Worm (Caenorhabditis elegans) whole organism, young adult: Measurements from ENCODE around the gene F08G2.7.

ENCODE experiments used
- B0019.2 ChIP-seq: fragments of 200-800 bp; sonication (Bioruptor generic); conservative IDR thresholded peaks from 2 replicates; pipeline ENCODE4 v1.3.6; 2022; ENCODE audit warnings: missing genetic modification reagents, missing genetic modification characterization, missing compliant biosample characterization
- B0035.1 ChIP-seq: sonication (generic microtip); optimal IDR thresholded peaks from 2 replicates; lab custom pipeline; 2016; ENCODE audit warnings: missing genetic modification characterization, mild to moderate bottlenecking, missing compliant biosample characterization, missing genotype, missing genetic modification reagents
- F37B4.10 ChIP-seq: fragments of 200-800 bp; sonication (Bioruptor generic); IDR thresholded peaks from 2 replicates; pipeline ENCODE4 v1.3.6; 2022; ENCODE audit warnings: missing genetic modification characterization, missing compliant biosample characterization
- F39B2.1 ChIP-seq: fragments of 200-800 bp; sonication (Bioruptor generic); IDR thresholded peaks from 2 replicates; pipeline ENCODE4 v1.3.6; 2022; ENCODE audit warnings: missing genetic modification reagents, missing genetic modification characterization, missing compliant biosample characterization
- F55B11.4 ChIP-seq: sonication (generic microtip); optimal IDR thresholded peaks from 2 replicates; lab custom pipeline; 2016; ENCODE audit warnings: missing compliant biosample characterization, missing genetic modification characterization, borderline replicate concordance; ENCODE audit not compliant: insufficient read depth
- F57C9.4 ChIP-seq: sonication (generic microtip); optimal IDR thresholded peaks from 2 replicates; lab custom pipeline; 2017; ENCODE audit warnings: mild to moderate bottlenecking, missing genetic modification characterization, missing compliant biosample characterization
- Y79H2A.3 ChIP-seq: fragments of 200-800 bp; sonication (Bioruptor generic); conservative IDR thresholded peaks from 2 replicates; pipeline ENCODE4 v1.3.6; 2022; ENCODE audit warnings: missing genetic modification reagents, missing genetic modification characterization, missing compliant biosample characterization
- ama-1 ChIP-seq, 3 experiments: fragments of 150-350 bp in 1 of 3; sonication (generic microtip) in 2 of 3; optimal IDR thresholded peaks; 2 replicates each; lab custom pipeline; 2014 to 2018; ENCODE audit warnings: missing biosample characterization in 2 of 3, missing genetic modification characterization in 2 of 3, missing genetic modification reagents in 2 of 3
- atf-7 ChIP-seq: sonication (generic microtip); optimal IDR thresholded peaks from 2 replicates; lab custom pipeline; 2017; ENCODE audit warnings: mild to moderate bottlenecking, missing genetic modification characterization, missing compliant biosample characterization
- attf-5 ChIP-seq: fragments of 200-800 bp; sonication (Bioruptor generic); optimal IDR thresholded peaks from 2 replicates; lab custom pipeline; 2018; ENCODE audit warnings: mild to moderate bottlenecking, missing genetic modification characterization, missing compliant biosample characterization
- ceh-100 ChIP-seq: fragments of 200-800 bp; sonication (Bioruptor generic); IDR thresholded peaks from 2 replicates; pipeline ENCODE4 v1.3.6; 2022; ENCODE audit warnings: missing genetic modification reagents, missing genetic modification characterization, missing compliant biosample characterization
- ceh-40 ChIP-seq: fragments of 200-800 bp; sonication (Bioruptor generic); IDR thresholded peaks from 2 replicates; pipeline ENCODE4 v1.3.6; 2022; ENCODE audit warnings: missing genetic modification characterization, missing compliant biosample characterization
- die-1 ChIP-seq: sonication (generic microtip); optimal IDR thresholded peaks from 2 replicates; lab custom pipeline; 2016; ENCODE audit warnings: missing genotype, mild to moderate bottlenecking, missing genetic modification characterization, missing compliant biosample characterization
- efl-1 ChIP-seq: fragments of 150-350 bp; optimal IDR thresholded peaks from 2 replicates; lab custom pipeline; 2014; ENCODE audit warnings: missing biosample characterization, missing genetic modification reagents, missing genetic modification characterization
- egl-44 ChIP-seq: fragments of 200-800 bp; sonication (Bioruptor generic); IDR thresholded peaks from 2 replicates; pipeline ENCODE4 v1.3.6; 2022; ENCODE audit warnings: missing genetic modification reagents, missing genetic modification characterization, missing compliant biosample characterization
- egrh-3 ChIP-seq: fragments of 200-800 bp; sonication (Bioruptor generic); IDR thresholded peaks from 2 replicates; pipeline ENCODE4 v1.3.6; 2022; ENCODE audit warnings: missing genetic modification reagents, missing genetic modification characterization, missing compliant biosample characterization
- hmg-20 ChIP-seq: fragments of 200-800 bp; sonication (Bioruptor generic); IDR thresholded peaks from 2 replicates; pipeline ENCODE4 v1.3.6; 2022; ENCODE audit warnings: missing genetic modification reagents, missing genetic modification characterization, missing compliant biosample characterization
- hrde-1 ChIP-seq: sonication (generic microtip); optimal IDR thresholded peaks from 2 replicates; lab custom pipeline; 2016; ENCODE audit warnings: missing genetic modification characterization, mild to moderate bottlenecking, missing compliant biosample characterization, moderate library complexity, missing genotype, missing genetic modification reagents, borderline replicate concordance
- let-526 ChIP-seq: fragments of 200-800 bp; sonication (Bioruptor generic); IDR thresholded peaks from 2 replicates; pipeline ENCODE4 v1.3.6; 2022; ENCODE audit warnings: missing genetic modification reagents, missing genetic modification characterization, missing compliant biosample characterization
- lin-54 ChIP-seq: fragments of 200-800 bp; sonication (Bioruptor generic); optimal IDR thresholded peaks from 2 replicates; lab custom pipeline; 2018; ENCODE audit warnings: mild to moderate bottlenecking, missing genetic modification characterization, missing compliant biosample characterization
- lsl-1 ChIP-seq: fragments of 200-800 bp; sonication (Bioruptor generic); optimal IDR thresholded peaks from 2 replicates; lab custom pipeline; 2018; ENCODE audit warnings: mild to moderate bottlenecking, missing genetic modification characterization, moderate library complexity, missing compliant biosample characterization
- lsy-27 ChIP-seq: sonication (generic microtip); optimal IDR thresholded peaks from 2 replicates; lab custom pipeline; 2017; ENCODE audit warnings: missing genetic modification characterization, mild to moderate bottlenecking, missing compliant biosample characterization, antibody characterized with exemption, missing genotype, borderline replicate concordance; ENCODE audit not compliant: insufficient read depth
- madf-10 ChIP-seq: sonication (generic microtip); optimal IDR thresholded peaks from 2 replicates; lab custom pipeline; 2016; ENCODE audit warnings: mild to moderate bottlenecking, missing genetic modification characterization, missing compliant biosample characterization
- nfya-1 ChIP-seq: sonication (generic microtip); optimal IDR thresholded peaks from 2 replicates; lab custom pipeline; 2017; ENCODE audit warnings: antibody characterized with exemption, missing compliant biosample characterization, missing genetic modification characterization, borderline replicate concordance; ENCODE audit not compliant: insufficient read depth
- nhr-27 ChIP-seq: fragments of 200-800 bp; sonication (Bioruptor generic); optimal IDR thresholded peaks from 2 replicates; lab custom pipeline; 2018; ENCODE audit warnings: mild to moderate bottlenecking, missing genetic modification characterization, moderate library complexity, missing compliant biosample characterization
- nhr-80 ChIP-seq: sonication (generic microtip); optimal IDR thresholded peaks from 2 replicates; lab custom pipeline; 2016; ENCODE audit warnings: missing genetic modification characterization, missing compliant biosample characterization
- nhr-90 ChIP-seq: sonication (generic microtip); optimal IDR thresholded peaks from 2 replicates; lab custom pipeline; 2016; ENCODE audit warnings: missing genotype, mild to moderate bottlenecking, missing genetic modification characterization, missing compliant biosample characterization
- pha-4 ChIP-seq: fragments of 150-350 bp; sonication (generic microtip); optimal IDR thresholded peaks from 2 replicates; lab custom pipeline; 2014; ENCODE audit warnings: missing biosample characterization, missing genetic modification reagents, missing genetic modification characterization
- rcor-1 ChIP-seq: fragments of 200-800 bp; sonication (Bioruptor generic); IDR thresholded peaks from 2 replicates; pipeline ENCODE4 v1.3.6; 2022; ENCODE audit warnings: missing genetic modification reagents, missing genetic modification characterization, missing compliant biosample characterization
- rec-8 ChIP-seq, 2 experiments: sonication (generic microtip); optimal IDR thresholded peaks; 2 replicates each; lab custom pipeline; 2016; ENCODE audit warnings: mild to moderate bottlenecking in 2 of 2, missing genetic modification characterization in 2 of 2, missing genetic modification reagents in 2 of 2, missing genotype in 2 of 2, missing biosample characterization in 1 of 2, missing compliant biosample characterization in 1 of 2, moderate library complexity in 1 of 2
- repo-1 ChIP-seq: sonication (generic microtip); optimal IDR thresholded peaks from 2 replicates; lab custom pipeline; 2017; ENCODE audit warnings: mild to moderate bottlenecking, missing genetic modification characterization, missing compliant biosample characterization
- snpc-1.1 ChIP-seq: sonication (generic microtip); optimal IDR thresholded peaks from 2 replicates; lab custom pipeline; 2017; ENCODE audit warnings: missing genetic modification characterization, mild to moderate bottlenecking, missing compliant biosample characterization, antibody characterized with exemption, moderate library complexity, missing genotype, missing genetic modification reagents; ENCODE audit not compliant: insufficient read depth
- snpc-1.3 ChIP-seq: sonication (generic microtip); optimal IDR thresholded peaks from 2 replicates; lab custom pipeline; 2017; ENCODE audit warnings: missing genetic modification characterization, mild to moderate bottlenecking, missing compliant biosample characterization, antibody characterized with exemption, moderate library complexity, missing genotype, missing genetic modification reagents; ENCODE audit not compliant: insufficient read depth
- snpc-3.4 ChIP-seq: sonication (generic microtip); optimal IDR thresholded peaks from 2 replicates; lab custom pipeline; 2017; ENCODE audit warnings: missing genetic modification characterization, mild to moderate bottlenecking, missing compliant biosample characterization, antibody characterized with exemption, moderate library complexity, missing genotype, missing genetic modification reagents
- snpc-4 ChIP-seq, 5 experiments: fragments of 150-350 bp in 1 of 5; sonication (generic microtip) in 4 of 5; optimal IDR thresholded peaks; 2 replicates each; lab custom pipeline; 2014 to 2018; ENCODE audit warnings: missing genetic modification characterization in 5 of 5, missing biosample characterization in 3 of 5, antibody characterized with exemption in 2 of 5, mild to moderate bottlenecking in 2 of 5, missing compliant biosample characterization in 2 of 5, missing genotype in 2 of 5, moderate library complexity in 2 of 5, missing genetic modification reagents in 1 of 5
- sptf-2 ChIP-seq: fragments of 200-800 bp; sonication (Bioruptor generic); optimal IDR thresholded peaks from 2 replicates; lab custom pipeline; 2018; ENCODE audit warnings: mild to moderate bottlenecking, missing genetic modification characterization, missing compliant biosample characterization
- tbx-9 ChIP-seq: sonication (generic microtip); optimal IDR thresholded peaks from 2 replicates; lab custom pipeline; 2016; ENCODE audit warnings: borderline replicate concordance, missing genetic modification characterization, inconsistent platforms, missing compliant biosample characterization
- unc-130 ChIP-seq: sonication (generic microtip); optimal IDR thresholded peaks from 2 replicates; lab custom pipeline; 2016; ENCODE audit warnings: missing genetic modification reagents, missing genetic modification characterization, missing compliant biosample characterization
- unc-62 ChIP-seq: fragments of 150-350 bp; optimal IDR thresholded peaks from 2 replicates; lab custom pipeline; 2014; ENCODE audit warnings: missing biosample characterization, missing genetic modification reagents, missing genetic modification characterization
- zfh-2 ChIP-seq: fragments of 200-800 bp; sonication (Bioruptor generic); conservative IDR thresholded peaks from 2 replicates; pipeline ENCODE4 v1.3.6; 2022; ENCODE audit warnings: missing genetic modification reagents, missing genetic modification characterization, missing compliant biosample characterization
- zim-3 ChIP-seq: sonication (generic microtip); optimal IDR thresholded peaks from 2 replicates; lab custom pipeline; 2017; ENCODE audit warnings: mild to moderate bottlenecking, missing genetic modification characterization, moderate library complexity, missing compliant biosample characterization
- ztf-25 ChIP-seq: fragments of 200-800 bp; sonication (Bioruptor generic); IDR thresholded peaks from 2 replicates; pipeline ENCODE4 v1.3.6; 2022; ENCODE audit warnings: missing genetic modification reagents, missing genetic modification characterization, missing compliant biosample characterization
- ztf-28 ChIP-seq: fragments of 200-800 bp; sonication (Bioruptor generic); IDR thresholded peaks from 2 replicates; pipeline ENCODE4 v1.3.6; 2022; ENCODE audit warnings: missing genetic modification reagents, missing genetic modification characterization, missing compliant biosample characterization
- ztf-3 ChIP-seq: fragments of 200-800 bp; sonication (Bioruptor generic); optimal IDR thresholded peaks from 2 replicates; lab custom pipeline; 2018; ENCODE audit warnings: mild to moderate bottlenecking, missing genetic modification characterization, missing compliant biosample characterization

The F08G2.7 gene

DNA sequence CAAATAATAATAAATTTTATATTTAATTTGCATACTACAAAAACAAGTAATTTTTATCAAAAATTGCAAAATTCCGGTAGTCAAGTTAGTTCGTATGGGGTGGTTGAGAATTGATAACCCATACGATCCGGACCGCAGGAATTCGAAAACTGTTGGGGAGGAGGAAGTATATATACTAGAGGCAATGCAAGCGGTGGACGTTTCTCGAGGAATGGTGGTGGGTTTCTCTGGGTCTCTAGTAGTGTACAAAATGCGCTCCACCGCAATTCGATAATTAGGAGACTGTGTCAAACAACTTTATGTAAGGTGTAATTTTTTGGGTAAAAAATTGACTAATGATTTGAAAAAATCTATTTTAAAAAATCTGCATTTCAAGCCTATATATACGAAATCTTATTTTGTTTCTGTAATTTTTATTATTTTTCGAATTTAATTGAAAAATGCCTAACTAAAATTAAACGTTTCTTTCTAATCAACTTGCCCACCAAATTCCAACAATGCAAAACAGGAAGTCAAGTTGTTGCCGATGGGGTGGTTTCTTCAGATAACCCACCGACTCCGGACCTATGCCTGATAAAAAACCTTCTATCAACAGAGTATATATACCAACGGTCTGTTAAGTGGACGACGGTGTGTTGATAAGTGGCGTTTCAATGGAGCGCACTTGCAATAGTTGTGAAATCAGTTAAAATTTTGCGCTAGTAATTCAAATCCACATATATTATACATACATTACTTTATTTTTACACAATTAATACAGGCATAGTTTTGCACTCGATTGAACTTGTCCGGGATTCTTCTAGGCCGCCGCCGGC is 6.4 kb downstream of the F08G2.7 start (continued):
- TF ChIP-seq sptf-2 (GFP tag; lab: Kevin White, UChicago) (no peak), unc-62 (GFP tag; lab: Kevin White, UChicago) (no peak), zim-3 (tag; lab: Kevin White, UChicago) (peak; percentile 71), snpc-1.3 (tag; lab: Kevin White, UChicago) (peak; percentile 41), hrde-1 (tag; lab: Kevin White, UChicago) (no peak), nhr-90 (tag; lab: Kevin White, UChicago) (peak; percentile 47), ztf-3 (GFP tag; lab: Kevin White, UChicago) (peak; percentile 14), tbx-9 (tag; lab: Kevin White, UChicago) (no peak), attf-5 (GFP tag; lab: Kevin White, UChicago) (peak; percentile 63), hmg-20 (GFP tag; lab: Robert Waterston, UW) (peak; percentile 76; the same call in 1 of the 2 replicates), nhr-80 (tag; lab: Kevin White, UChicago) (peak; percentile 44), snpc-1.1 (peak; percentile 87), rcor-1 (GFP tag; lab: Robert Waterston, UW) (peak; percentile 82), snpc-3.4 (tag; lab: Kevin White, UChicago) (no peak), B0035.1 (tag; lab: Kevin White, UChicago) (peak; percentile 33), lsl-1 (GFP tag; lab: Kevin White, UChicago) (peak; percentile 5), ztf-25 (GFP tag; lab: Robert Waterston, UW) (0 out of 2 replicates have a peak, but pooled peaks have one; percentile 44), die-1 (tag; lab: Kevin White, UChicago) (peak; percentile 58), ztf-28 (GFP tag; lab: Robert Waterston, UW) (0 out of 2 replicates have a peak, but pooled peaks have one; percentile 30), lsy-27 (no peak), repo-1 (tag; lab: Kevin White, UChicago) (peak; percentile 77), Y79H2A.3 (no peak), zfh-2 (GFP tag; lab: Robert Waterston, UW) (no peak), atf-7 (peak; percentile 66), B0019.2 (GFP tag; lab: Robert Waterston, UW) (no peak), snpc-4 (GFP tag; optimal IDR thresholded peaks at IDR 0.05; lab: Kevin White, UChicago) (peak; percentile 97), snpc-4 (tag; optimal IDR thresholded peaks at IDR 0.05; lab: Kevin White, UChicago) (peak; percentile 98 to 100 (median 100)), F39B2.1 (GFP tag; lab: Robert Waterston, UW) (no peak), unc-130 (GFP tag; lab: Kevin White, UChicago) (peak; percentile 16), nfya-1 (tag; lab: Kevin White, UChicago) (no peak), rec-8 (tag; optimal IDR thresholded peaks at IDR 0.05; lab: Kevin White, UChicago) (no peak), egl-44 (GFP tag; lab: Robert Waterston, UW) (peak; percentile 66; the same call in 1 of the 2 replicates), ceh-100 (GFP tag; lab: Robert Waterston, UW) (peak; percentile 68), F55B11.4 (tag; lab: Kevin White, UChicago) (no peak), egrh-3 (GFP tag; lab: Robert Waterston, UW) (no peak), efl-1 (no peak), ceh-40 (GFP tag; lab: Robert Waterston, UW) (no peak), pha-4 (tag; lab: Kevin White, UChicago) (peak; percentile 87), let-526 (GFP tag; lab: Robert Waterston, UW) (peak; percentile 55; the same call in 1 of the 2 replicates), lin-54 (GFP tag; lab: Kevin White, UChicago) (peak; percentile 76), F57C9.4 (tag; lab: Kevin White, UChicago) (no peak), madf-10 (tag; lab: Kevin White, UChicago) (peak; percentile 65), ama-1 (optimal IDR thresholded peaks at IDR 0.05; lab: Kevin White, UChicago) (peak; percentile 8), ama-1 (GFP tag; optimal IDR thresholded peaks at IDR 0.05; lab: Kevin White, UChicago) (peak in 1 of 2 experiments; percentile 85), nhr-27 (tag; lab: Kevin White, UChicago) (no peak), F37B4.10 (GFP tag; lab: Robert Waterston, UW) (no peak)
